Fruit fly (Drosophila melanogaster): Measurements from ENCODE around the gene CG6576.

Gene CG6576

dm6 chr3L:8708856-8709255 lies 46.9 kb upstream of the CG6576 start:
- TF ChIP-seq slp2 (GFP tag; optimal IDR thresholded peaks at IDR 0.05) (no peak), Pdp1 (GFP tag; optimal IDR thresholded peaks at IDR 0.05) (no peak), schlank (tag; optimal IDR thresholded peaks at IDR 0.05) (no peak), lov (optimal IDR thresholded peaks at IDR 0.05) (no peak), lov (GFP tag; IDR thresholded peaks at IDR 0.05) (no peak), C15 (GFP tag; IDR thresholded peaks at IDR 0.05) (no peak), CG31388 (GFP tag; optimal IDR thresholded peaks at IDR 0.05) (no peak), Mad (GFP tag; optimal IDR thresholded peaks at IDR 0.05) (no peak), so (GFP tag; IDR thresholded peaks at IDR 0.05) (no peak), grau (tag; optimal IDR thresholded peaks at IDR 0.05) (peak; percentile 13), Lhr (GFP tag; optimal IDR thresholded peaks at IDR 0.05) (no peak), CG4328 (GFP tag; optimal IDR thresholded peaks at IDR 0.05) (no peak), gfzf (GFP tag; optimal IDR thresholded peaks at IDR 0.05) (no peak), CG14441 (GFP tag; IDR thresholded peaks at IDR 0.05) (no peak), Spps (tag; optimal IDR thresholded peaks at IDR 0.05) (no peak), CG12769 (tag; optimal IDR thresholded peaks at IDR 0.05) (peak; percentile 27), Atf6 (GFP tag; IDR thresholded peaks at IDR 0.05) (peak; percentile 63), slou (GFP tag; optimal IDR thresholded peaks at IDR 0.05) (no peak), CG3281 (GFP tag; optimal IDR thresholded peaks at IDR 0.05) (peak; percentile 24), Jarid2 (GFP tag; optimal IDR thresholded peaks at IDR 0.05) (no peak), CTCF (GFP tag; optimal IDR thresholded peaks at IDR 0.05) (no peak), Bteb2 (GFP tag; optimal IDR thresholded peaks at IDR 0.05) (no peak), Atf-2 (GFP tag; optimal IDR thresholded peaks at IDR 0.05) (no peak), pb (GFP tag; optimal IDR thresholded peaks at IDR 0.05) (no peak), esg (GFP tag; conservative IDR thresholded peaks at IDR 0.05) (no peak), CG13123 (GFP tag; optimal IDR thresholded peaks at IDR 0.05) (no peak), Taf1 (GFP tag; IDR thresholded peaks at IDR 0.05) (no peak), CG16813 (GFP tag; IDR thresholded peaks at IDR 0.05; ENCODE audit: partially characterized antibody) (no peak), CG10321 (GFP tag; IDR thresholded peaks at IDR 0.05) (0 out of 2 replicates have a peak, but pooled peaks have one; percentile 36), gem (tag; optimal IDR thresholded peaks at IDR 0.05) (peak; percentile 11), Sry-β (GFP tag; optimal IDR thresholded peaks at IDR 0.05) (no peak), Neu2 (GFP tag; optimal IDR thresholded peaks at IDR 0.05; ENCODE audit: borderline replicate concordance) (no peak), kni (GFP tag; optimal IDR thresholded peaks at IDR 0.05) (no peak), Hsf (GFP tag; optimal IDR thresholded peaks at IDR 0.05) (no peak), Med (GFP tag) (peak; percentile 26), pho (GFP tag; optimal IDR thresholded peaks at IDR 0.05) (peak; percentile 33), pros (GFP tag; optimal IDR thresholded peaks at IDR 0.05) (no peak), CG6854 (GFP tag; optimal IDR thresholded peaks at IDR 0.05) (no peak), CG17359 (tag; optimal IDR thresholded peaks at IDR 0.05) (no peak), Usf (GFP tag; optimal IDR thresholded peaks at IDR 0.05) (no peak), CG13624 (GFP tag; optimal IDR thresholded peaks at IDR 0.05) (no peak), CG9727 (GFP tag; optimal IDR thresholded peaks at IDR 0.05) (no peak), cwo (GFP tag; optimal IDR thresholded peaks at IDR 0.05) (peak; percentile 33), pan (optimal IDR thresholded peaks at IDR 0.05) (no peak), pan (GFP tag; optimal IDR thresholded peaks at IDR 0.05 in 1 of 2, IDR thresholded peaks at IDR 0.05 in 1 of 2) (no peak), CG10462 (GFP tag; optimal IDR thresholded peaks at IDR 0.05) (no peak), jumu (GFP tag; optimal IDR thresholded peaks at IDR 0.05) (no peak), NK7.1 (GFP tag; optimal IDR thresholded peaks at IDR 0.05) (no peak), CG6254 (GFP tag; optimal IDR thresholded peaks at IDR 0.05) (no peak), CG3838 (GFP tag; optimal IDR thresholded peaks at IDR 0.05) (no peak), CG10274 (GFP tag; optimal IDR thresholded peaks at IDR 0.05) (no peak), CG42726 (GFP tag; IDR thresholded peaks at IDR 0.05; ENCODE audit: partially characterized antibody) (no peak), CG12155 (GFP tag; optimal IDR thresholded peaks at IDR 0.05) (peak; percentile 11)
